Worm (Caenorhabditis elegans): Measurements from ENCODE around the gene nos-3.

The nos-3 gene

DNA sequence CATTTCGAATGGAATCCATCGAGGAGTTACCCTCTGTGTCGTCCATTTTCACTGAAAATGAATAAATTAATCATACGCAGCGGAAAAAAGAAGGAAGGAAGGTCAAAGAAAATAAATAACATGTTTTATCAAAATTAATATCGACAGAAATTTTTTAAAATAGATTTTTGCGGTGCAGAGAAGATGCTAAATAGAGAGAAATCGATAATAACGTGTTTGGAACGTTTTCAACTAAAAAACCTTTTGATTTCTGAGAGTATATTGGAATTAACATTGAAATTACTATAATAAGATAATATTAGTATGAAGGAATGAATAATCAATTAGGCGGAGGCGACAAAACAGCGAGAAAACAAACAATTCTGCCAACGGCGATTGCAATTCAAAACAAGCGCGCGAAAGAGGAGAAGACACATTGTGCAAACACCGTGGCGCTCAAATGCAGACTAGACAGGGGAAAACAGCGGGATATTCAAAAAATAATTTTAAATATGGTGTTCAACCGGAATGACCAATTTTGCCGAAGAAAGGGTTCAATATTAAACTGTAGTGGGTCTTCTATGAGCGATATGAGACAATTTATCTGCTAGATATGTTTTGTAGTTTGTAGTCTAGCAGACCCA is 29.6 kb upstream of the nos-3 start, which contains the start of gene wee-1.3 (continued):
- TF ChIP-seq zfp-3 (GFP tag; conservative IDR thresholded peaks at IDR 0.05), result no peak
- TF ChIP-seq unc-130 (GFP tag; optimal IDR thresholded peaks at IDR 0.05), result peak; percentile 55
- peak in 1 of 2 experiments; percentile 33 for TF ChIP-seq unc-62 (GFP tag; optimal IDR thresholded peaks at IDR 0.05 in 1 of 2)
- no peak for TF ChIP-seq unc-62 (tag; optimal IDR thresholded peaks at IDR 0.05)
- no peak for TF ChIP-seq lin-1 (GFP tag; IDR thresholded peaks at IDR 0.05)
- TF ChIP-seq aha-1 (tag), result peak; percentile 92
- peak; percentile 86 for TF ChIP-seq mes-2 (tag; optimal IDR thresholded peaks at IDR 0.05; ENCODE audit: poor library complexity, severe bottlenecking)
- TF ChIP-seq ces-1 (GFP tag; optimal IDR thresholded peaks at IDR 0.05), result no peak
- TF ChIP-seq lin-15B (tag; optimal IDR thresholded peaks at IDR 0.05), result no peak
- TF ChIP-seq arid-1 (GFP tag; conservative IDR thresholded peaks at IDR 0.05), result 0 out of 2 replicates have a peak, but pooled peaks have one; percentile 18
- no peak for TF ChIP-seq ZK546.5 (tag; optimal IDR thresholded peaks at IDR 0.05)
- TF ChIP-seq sdz-12 (GFP tag; optimal IDR thresholded peaks at IDR 0.05), result no peak
- TF ChIP-seq Y75B8A.6 (GFP tag; IDR thresholded peaks at IDR 0.05), result no peak
- TF ChIP-seq mdl-1 (tag; optimal IDR thresholded peaks at IDR 0.05), result peak in 1 of 2 experiments; percentile 40
- TF ChIP-seq lim-7 (GFP tag; IDR thresholded peaks at IDR 0.05), result no peak
- TF ChIP-seq pha-4 (GFP tag; IDR thresholded peaks at IDR 0.05), result no peak
- peak; percentile 82 for TF ChIP-seq pha-4 (tag; optimal IDR thresholded peaks at IDR 0.05)
- TF ChIP-seq daf-19 (GFP tag; conservative IDR thresholded peaks at IDR 0.05), result no peak
- TF ChIP-seq daf-16 (GFP tag; optimal IDR thresholded peaks at IDR 0.05), result no peak
- TF ChIP-seq daf-16 (tag; optimal IDR thresholded peaks at IDR 0.05), result no peak
- no peak for TF ChIP-seq Y5F2A.4 (GFP tag; optimal IDR thresholded peaks at IDR 0.05)
- TF ChIP-seq snpc-1.2 (GFP tag; IDR thresholded peaks at IDR 0.05), result no peak
- no peak for TF ChIP-seq ceh-62 (tag; optimal IDR thresholded peaks at IDR 0.05)
- TF ChIP-seq T26A8.4 (GFP tag; IDR thresholded peaks at IDR 0.05), result no peak
- no peak for TF ChIP-seq set-16 (GFP tag; IDR thresholded peaks at IDR 0.05)
- no peak for TF ChIP-seq dmd-8 (GFP tag; IDR thresholded peaks at IDR 0.05)
- no peak for TF ChIP-seq php-3 (GFP tag; IDR thresholded peaks at IDR 0.05)

DNA sequence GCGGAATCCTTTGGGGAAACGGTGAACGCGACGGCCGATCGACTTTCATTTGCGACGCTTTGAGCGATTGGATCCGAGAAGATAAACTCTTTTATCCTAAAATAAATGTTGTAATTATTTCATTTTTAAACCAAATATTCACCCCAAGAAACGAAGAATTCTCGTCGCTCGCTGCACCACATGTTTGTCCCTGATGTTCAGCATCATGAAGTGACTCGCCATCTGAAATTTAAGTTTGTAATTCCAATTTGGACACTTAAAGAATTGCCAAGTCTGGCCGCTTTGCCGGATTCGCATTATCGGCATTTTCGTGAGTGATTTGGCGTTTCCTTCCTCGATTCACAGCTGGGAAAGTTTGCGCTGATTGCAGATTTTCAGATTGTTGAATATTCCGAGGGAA is 28.2 kb upstream of the nos-3 start, which contains the start of gene Y53C12A.6:
Gene Y53C12A.6, minus strand, starts transcription at position 101 of the 400 bp plus-strand sequence.
- no peak for TF ChIP-seq spr-3 (GFP tag; optimal IDR thresholded peaks at IDR 0.05)

DNA sequence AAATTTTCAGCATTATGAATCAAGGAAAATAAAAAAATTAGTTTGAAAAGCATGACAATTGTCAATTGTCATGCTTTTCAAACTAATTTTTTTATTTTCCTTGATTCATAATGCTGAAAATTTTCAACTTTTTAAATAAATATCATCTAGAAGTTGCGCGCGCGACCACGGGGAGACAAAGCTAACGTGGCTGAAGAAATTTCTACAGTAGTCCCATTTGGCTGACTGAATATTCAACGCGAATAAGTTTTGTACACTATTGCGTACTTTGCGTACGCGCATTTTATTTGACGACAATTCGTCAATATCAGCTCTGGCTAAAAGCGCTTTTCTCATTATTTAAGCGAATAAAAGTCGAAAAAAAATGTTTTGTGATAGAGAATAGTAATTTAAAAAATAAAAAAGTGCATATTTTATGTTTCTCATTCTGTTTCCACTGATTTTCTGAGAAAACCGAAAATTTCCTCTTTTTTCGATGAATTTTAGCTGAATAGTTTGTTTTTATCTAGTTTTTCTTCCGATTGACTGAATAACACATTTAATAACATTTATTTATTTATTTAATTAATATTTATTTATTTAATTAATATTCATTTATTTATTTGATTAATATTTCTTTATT is 27.4 kb upstream of the nos-3 start, which contains the start of gene Y53C12A.11:
Gene Y53C12A.11, minus strand, starts transcription at position 68 of the 622 bp plus-strand sequence.
- TF ChIP-seq Y48G9A.11 (GFP tag; IDR thresholded peaks at IDR 0.05) (peak; percentile 86), lin-38 (GFP tag; IDR thresholded peaks at IDR 0.05) (peak; percentile 77), snpc-1.2 (GFP tag; IDR thresholded peaks at IDR 0.05) (0 out of 2 replicates have a peak, but pooled peaks have one; percentile 24), lsy-2 (tag; optimal IDR thresholded peaks at IDR 0.05) (peak in 1 of 2 experiments; percentile 36)

DNA sequence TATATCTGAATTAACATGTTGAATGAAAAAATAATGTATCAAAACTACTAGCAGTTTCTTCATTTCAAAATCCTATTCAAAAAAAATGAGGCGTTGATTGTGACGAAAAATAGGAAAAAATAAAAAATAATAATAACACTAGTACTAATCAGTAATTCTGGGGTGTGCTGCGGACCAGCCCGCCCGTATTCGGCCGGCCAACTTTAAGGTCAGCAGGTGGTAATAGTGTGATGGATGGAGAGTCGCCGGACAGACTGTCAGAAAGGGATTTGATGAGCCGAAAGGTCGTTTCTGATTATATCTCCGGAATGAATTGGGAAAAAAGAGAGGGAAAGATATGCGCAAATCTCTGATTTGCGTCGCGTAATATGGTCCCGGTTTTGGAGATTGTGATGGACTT is 21.7 kb upstream of the nos-3 start, which contains the start of gene cutl-2:
Gene cutl-2, minus strand, starts transcription at position 210 of the 400 bp plus-strand sequence.
- no peak for TF ChIP-seq lin-29 (GFP tag; IDR thresholded peaks at IDR 0.05)
- peak in 1 of 2 experiments; percentile 36 for TF ChIP-seq unc-62 (GFP tag; optimal IDR thresholded peaks at IDR 0.05 in 1 of 2)
- no peak for TF ChIP-seq unc-62 (tag; optimal IDR thresholded peaks at IDR 0.05)

DNA sequence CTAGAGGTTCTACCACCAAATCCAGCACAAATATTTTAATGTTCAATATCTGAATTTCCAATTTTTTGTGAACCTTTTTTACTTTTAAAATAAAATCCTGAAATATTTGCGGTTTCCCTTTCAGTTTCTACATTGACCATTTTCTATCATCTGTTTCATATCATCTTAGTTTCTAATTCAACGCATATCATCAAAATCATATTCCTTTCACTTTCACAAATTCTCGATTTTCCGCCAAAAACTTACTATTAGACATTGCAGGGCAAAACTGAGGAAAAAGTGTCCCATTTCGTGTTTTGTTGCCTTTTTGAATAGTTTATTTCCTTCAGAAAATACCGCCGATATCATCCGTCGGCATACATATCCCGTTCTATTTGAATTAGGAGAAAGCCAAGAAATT is 21.1 kb upstream of the nos-3 start:
- TF ChIP-seq aha-1 (tag) (peak; percentile 16), nhr-28 (tag; optimal IDR thresholded peaks at IDR 0.05) (no peak), skn-1 (tag; optimal IDR thresholded peaks at IDR 0.05) (no peak), dpl-1 (GFP tag; optimal IDR thresholded peaks at IDR 0.05) (no peak), dmd-9 (GFP tag; IDR thresholded peaks at IDR 0.05) (no peak), gei-8 (GFP tag; optimal IDR thresholded peaks at IDR 0.05) (no peak)
